Fruit fly (Drosophila melanogaster): ENCODE results near the gene CG4073.

Gene CG4073

dm6 chr3R:10699020-10699951 lies 15.3 kb upstream of the CG4073 start (continued):
- TF ChIP-seq gro (GFP tag; optimal IDR thresholded peaks at IDR 0.05) (no peak), nerfin-2 (GFP tag; IDR thresholded peaks at IDR 0.05; ENCODE audit: partially characterized antibody) (no peak), CG3407 (GFP tag; optimal IDR thresholded peaks at IDR 0.05) (no peak), Six4 (GFP tag; optimal IDR thresholded peaks at IDR 0.05) (no peak), wek (GFP tag; optimal IDR thresholded peaks at IDR 0.05) (no peak), CG8924 (tag; optimal IDR thresholded peaks at IDR 0.05) (peak; percentile 51), CG1529 (GFP tag; optimal IDR thresholded peaks at IDR 0.05) (no peak), ab (GFP tag; optimal IDR thresholded peaks at IDR 0.05) (no peak), ac (GFP tag; optimal IDR thresholded peaks at IDR 0.05) (no peak), sd (tag; optimal IDR thresholded peaks at IDR 0.05) (peak; percentile 79), CG13296 (GFP tag; optimal IDR thresholded peaks at IDR 0.05) (peak; percentile 36), Awh (GFP tag; IDR thresholded peaks at IDR 0.05) (no peak), GATAe (GFP tag; conservative IDR thresholded peaks at IDR 0.05) (peak; percentile 25; the same call in 1 of the 2 replicates), dimm (GFP tag; IDR thresholded peaks at IDR 0.05) (no peak), CG34376 (GFP tag; optimal IDR thresholded peaks at IDR 0.05) (peak; percentile 93), CG30020 (tag; optimal IDR thresholded peaks at IDR 0.05) (no peak), sens (GFP tag) (peak; percentile 86), gem (tag; optimal IDR thresholded peaks at IDR 0.05) (no peak), CG1233 (GFP tag; optimal IDR thresholded peaks at IDR 0.05) (no peak), Jarid2 (GFP tag; optimal IDR thresholded peaks at IDR 0.05) (peak; percentile 36), lov (optimal IDR thresholded peaks at IDR 0.05) (no peak), lov (GFP tag; IDR thresholded peaks at IDR 0.05) (no peak), HLH3B (GFP tag; IDR thresholded peaks at IDR 0.05) (no peak), CG6272 (GFP tag; IDR thresholded peaks at IDR 0.05) (no peak), fd96Cb (tag; optimal IDR thresholded peaks at IDR 0.05) (no peak), CG9727 (GFP tag; optimal IDR thresholded peaks at IDR 0.05) (no peak), CG2889 (GFP tag; IDR thresholded peaks at IDR 0.05) (no peak), CG9932 (GFP tag; IDR thresholded peaks at IDR 0.05) (peak; percentile 40; the same call in 1 of the 2 replicates), otp (GFP tag; IDR thresholded peaks at IDR 0.05) (peak; percentile 49; the same call in 1 of the 3 replicates), CG18262 (tag; optimal IDR thresholded peaks at IDR 0.05) (no peak), Rx (GFP tag; IDR thresholded peaks at IDR 0.05) (no peak), CG8290 (GFP tag; optimal IDR thresholded peaks at IDR 0.05) (no peak), CG8290 (tag; optimal IDR thresholded peaks at IDR 0.05) (no peak), CG10462 (GFP tag; optimal IDR thresholded peaks at IDR 0.05) (no peak), toy (GFP tag; IDR thresholded peaks at IDR 0.05) (no peak), sug (tag; optimal IDR thresholded peaks at IDR 0.05) (peak; percentile 79), crp (GFP tag; optimal IDR thresholded peaks at IDR 0.05) (no peak), Vsx1 (GFP tag; optimal IDR thresholded peaks at IDR 0.05) (no peak), CG8765 (GFP tag; IDR thresholded peaks at IDR 0.05) (no peak), Elba2 (GFP tag; optimal IDR thresholded peaks at IDR 0.05) (no peak), CG4328 (GFP tag; optimal IDR thresholded peaks at IDR 0.05) (no peak), CG4282 (GFP tag; optimal IDR thresholded peaks at IDR 0.05) (no peak), CG18619 (GFP tag; optimal IDR thresholded peaks at IDR 0.05) (no peak), lilli (GFP tag; optimal IDR thresholded peaks at IDR 0.05) (peak; percentile 53), dan (GFP tag; IDR thresholded peaks at IDR 0.05) (no peak), gfzf (GFP tag; optimal IDR thresholded peaks at IDR 0.05) (no peak), tll (GFP tag; optimal IDR thresholded peaks at IDR 0.05) (peak in 1 of 2 experiments; percentile 24), CG2875 (GFP tag; optimal IDR thresholded peaks at IDR 0.05) (no peak), CrebB (tag; optimal IDR thresholded peaks at IDR 0.05) (no peak), vfl (GFP tag; optimal IDR thresholded peaks at IDR 0.05) (no peak)
